Fruit fly (Drosophila melanogaster): ENCODE measurements around the gene CG31922.

DNA sequence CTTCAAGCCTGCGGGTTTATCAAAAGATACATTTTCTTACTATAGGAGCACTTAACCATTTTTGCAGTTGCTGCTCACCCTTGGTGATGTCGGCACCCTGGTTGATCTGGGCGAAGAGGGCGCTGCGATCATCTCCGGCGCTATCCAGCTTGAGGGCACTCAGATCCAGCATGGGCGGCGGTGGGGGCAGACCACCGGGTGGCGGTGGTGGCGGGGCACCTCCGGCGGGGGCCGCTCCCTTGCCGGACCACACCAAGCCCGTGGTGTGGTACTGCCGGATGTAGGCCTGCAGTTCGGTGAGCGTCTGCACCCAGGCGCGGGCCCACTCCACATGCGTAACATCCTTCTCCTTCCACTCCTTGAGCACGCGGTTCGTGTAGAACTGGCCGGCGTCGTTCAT lies 17.3 kb upstream of the CG31922 start:
- TF ChIP-seq CG32006 (GFP tag; optimal IDR thresholded peaks at IDR 0.05) (no peak), Eip78C (GFP tag) (no peak), CG3032 (tag; optimal IDR thresholded peaks at IDR 0.05) (no peak), achi (GFP tag; optimal IDR thresholded peaks at IDR 0.05) (no peak), Eip93F (GFP tag; optimal IDR thresholded peaks at IDR 0.05) (no peak)
